Worm (Caenorhabditis elegans): ENCODE data around the gene sup-10.

DNA sequence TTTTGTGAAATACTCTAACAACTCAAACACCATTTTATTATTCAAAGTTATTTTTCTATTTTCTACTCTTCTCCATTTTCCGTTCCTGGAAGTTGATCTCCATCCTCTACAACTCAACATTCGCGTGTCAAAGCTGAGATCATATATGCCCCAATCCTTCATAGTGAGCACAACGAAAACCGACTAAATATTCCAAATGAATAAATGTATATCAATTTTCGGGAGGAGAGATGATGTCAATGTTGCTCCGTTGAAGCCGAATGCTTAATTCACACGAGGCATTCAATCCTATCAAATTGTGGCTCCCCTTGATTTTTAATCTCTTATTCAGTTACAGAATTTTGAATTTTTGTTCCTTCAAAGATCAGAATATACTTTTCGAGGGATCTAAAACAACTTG lies 11.7 kb upstream of the sup-10 start:
- TF ChIP-seq ama-1 (optimal IDR thresholded peaks at IDR 0.05) (no peak), ama-1 (GFP tag; optimal IDR thresholded peaks at IDR 0.05) (no peak), lir-1 (GFP tag; conservative IDR thresholded peaks at IDR 0.05) (no peak), lin-35 (GFP tag; optimal IDR thresholded peaks at IDR 0.05) (no peak)

Data from whole organism, young adult.